Worm (Caenorhabditis elegans): Measurements from ENCODE around the gene C41G11.1.

The C41G11.1 gene

DNA sequence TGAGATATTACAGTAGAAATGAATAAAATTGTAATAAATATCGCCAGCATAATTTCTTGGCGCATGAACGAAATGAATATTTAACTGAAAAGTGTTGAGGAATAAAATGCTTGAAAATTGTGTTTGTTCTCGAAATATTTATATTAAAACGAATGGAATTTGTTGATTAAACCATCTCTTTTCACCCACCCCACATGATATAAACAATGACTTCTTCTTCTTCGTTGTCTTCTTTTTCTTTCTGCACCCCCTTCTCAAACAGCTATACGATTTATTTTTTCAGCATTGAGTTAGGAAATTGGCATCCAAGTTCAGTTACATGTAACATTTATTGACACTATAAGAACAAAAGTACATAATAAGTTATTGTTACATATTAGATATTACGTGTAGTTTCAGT lies at the start of gene C41G11.1:
Gene C41G11.1 (minus strand): TSS at position 101 of the 400 bp plus-strand sequence.
- no peak for TF ChIP-seq nfyb-1 (GFP tag; IDR thresholded peaks at IDR 0.05)
- no peak for TF ChIP-seq madf-3 (GFP tag; IDR thresholded peaks at IDR 0.05)
- TF ChIP-seq lin-40 (tag; optimal IDR thresholded peaks at IDR 0.05) = no peak
- TF ChIP-seq rcor-1 (GFP tag; IDR thresholded peaks at IDR 0.05) = no peak
- no peak for TF ChIP-seq attf-3 (GFP tag; conservative IDR thresholded peaks at IDR 0.05)

DNA sequence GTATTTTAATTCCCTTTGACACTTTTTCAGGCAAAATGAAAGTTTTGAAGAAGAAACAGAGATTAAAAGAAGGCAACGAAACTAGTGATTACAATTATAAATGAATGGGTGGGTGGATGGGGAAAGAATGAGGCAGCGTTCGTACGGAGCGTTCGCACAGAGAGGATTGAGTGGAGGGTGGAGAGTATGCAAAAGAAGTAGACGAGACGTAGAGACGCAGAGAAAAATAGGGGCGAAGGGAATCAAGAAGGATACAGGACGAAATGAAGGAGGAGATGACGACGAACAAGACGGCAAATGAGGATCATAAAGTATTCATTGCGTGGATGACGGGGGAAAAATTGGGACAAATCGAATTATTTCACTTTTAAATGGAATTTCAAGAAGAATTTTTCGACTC lies 44.7 kb upstream of the C41G11.1 start:
- TF ChIP-seq K12H6.12 (tag; optimal IDR thresholded peaks at IDR 0.05) (peak; percentile 4), snpc-3.4 (tag; optimal IDR thresholded peaks at IDR 0.05) (no peak), ceh-91 (GFP tag; IDR thresholded peaks at IDR 0.05) (no peak), Y53G8AR.9 (GFP tag; conservative IDR thresholded peaks at IDR 0.05) (no peak), ekl-4 (GFP tag; IDR thresholded peaks at IDR 0.05) (no peak), ccch-3 (GFP tag; optimal IDR thresholded peaks at IDR 0.05) (no peak), akir-1 (GFP tag; optimal IDR thresholded peaks at IDR 0.05) (no peak), attf-5 (GFP tag; optimal IDR thresholded peaks at IDR 0.05) (no peak), ceh-79 (tag; optimal IDR thresholded peaks at IDR 0.05) (no peak), D2030.7 (GFP tag; IDR thresholded peaks at IDR 0.05) (no peak), hmg-1.2 (GFP tag; IDR thresholded peaks at IDR 0.05) (peak; percentile 50; the same call in 1 of the 2 replicates), lsl-1 (GFP tag; optimal IDR thresholded peaks at IDR 0.05) (no peak), lir-1 (GFP tag; conservative IDR thresholded peaks at IDR 0.05) (no peak)

DNA sequence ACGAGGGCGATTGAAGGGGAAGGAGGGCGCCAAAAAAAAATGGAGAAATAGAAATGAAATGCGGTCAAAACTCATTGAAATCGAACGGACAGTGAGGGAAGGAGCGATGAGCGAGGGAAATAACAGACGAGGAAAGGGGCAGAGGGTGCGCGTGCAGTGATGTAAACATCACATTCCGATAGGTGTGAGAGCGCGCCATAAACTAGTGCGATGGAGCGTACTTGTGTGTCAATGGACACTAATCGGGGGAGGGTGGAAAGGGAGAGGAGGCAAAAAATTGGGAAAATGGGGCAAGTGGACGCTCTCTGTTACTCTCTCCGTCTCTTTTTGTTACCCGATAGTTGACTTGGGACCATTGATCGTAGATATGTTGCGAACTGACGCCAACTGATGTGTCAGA lies 43.9 kb upstream of the C41G11.1 start:
- TF ChIP-seq ztf-18 (tag; optimal IDR thresholded peaks at IDR 0.05) (peak; percentile 34), ztf-28 (GFP tag; IDR thresholded peaks at IDR 0.05) (no peak), T26A5.8 (tag; optimal IDR thresholded peaks at IDR 0.05) (no peak), lir-1 (GFP tag; conservative IDR thresholded peaks at IDR 0.05) (no peak), hlh-26 (GFP tag; conservative IDR thresholded peaks at IDR 0.05) (no peak), ztf-3 (GFP tag; optimal IDR thresholded peaks at IDR 0.05) (no peak), Y67H2A.10 (GFP tag; conservative IDR thresholded peaks at IDR 0.05) (no peak), B0336.3 (GFP tag; IDR thresholded peaks at IDR 0.05) (no peak), egrh-3 (GFP tag; IDR thresholded peaks at IDR 0.05) (peak; percentile 33; the same call in 1 of the 2 replicates), B0019.2 (GFP tag; conservative IDR thresholded peaks at IDR 0.05) (no peak), madf-3 (GFP tag; IDR thresholded peaks at IDR 0.05) (no peak), nhr-80 (tag; optimal IDR thresholded peaks at IDR 0.05) (peak; percentile 57), F57A8.1 (GFP tag; optimal IDR thresholded peaks at IDR 0.05) (no peak), egl-44 (GFP tag; IDR thresholded peaks at IDR 0.05) (no peak), ceh-27 (GFP tag; optimal IDR thresholded peaks at IDR 0.05) (peak; percentile 70), madf-6 (GFP tag; IDR thresholded peaks at IDR 0.05) (no peak), lin-35 (GFP tag; optimal IDR thresholded peaks at IDR 0.05) (no peak), dpff-1 (tag; optimal IDR thresholded peaks at IDR 0.05) (no peak), nfyb-1 (GFP tag; IDR thresholded peaks at IDR 0.05) (no peak), ztf-25 (GFP tag; IDR thresholded peaks at IDR 0.05) (no peak), F37B4.10 (GFP tag; IDR thresholded peaks at IDR 0.05) (no peak), F10E7.11 (tag; optimal IDR thresholded peaks at IDR 0.05) (no peak), hmg-20 (GFP tag; IDR thresholded peaks at IDR 0.05) (no peak), athp-1 (tag; optimal IDR thresholded peaks at IDR 0.05) (no peak), rpc-1 (optimal IDR thresholded peaks at IDR 0.05) (no peak), rpc-1 (tag; optimal IDR thresholded peaks at IDR 0.05) (no peak), tlf-1 (GFP tag; optimal IDR thresholded peaks at IDR 0.05) (no peak), C17E4.6 (GFP tag; IDR thresholded peaks at IDR 0.05) (no peak), pha-4 (tag; optimal IDR thresholded peaks at IDR 0.05) (no peak), sea-2 (GFP tag; IDR thresholded peaks at IDR 0.05) (no peak), unc-62 (GFP tag; optimal IDR thresholded peaks at IDR 0.05) (no peak), madf-8 (GFP tag; conservative IDR thresholded peaks at IDR 0.05) (no peak), mxl-1 (tag; optimal IDR thresholded peaks at IDR 0.05) (no peak)
